Worm (Caenorhabditis elegans): ENCODE measurements around the gene Y55F3BL.6.

ce11 chrIV:805693-806092 is 1.2 kb downstream of the Y55F3BL.6 start:
- TF ChIP-seq unc-39 (tag; optimal IDR thresholded peaks at IDR 0.05) (no peak), egl-27 (tag; optimal IDR thresholded peaks at IDR 0.05) (no peak)
